Worm (Caenorhabditis elegans) whole organism, L2 larva: Measurements from ENCODE around the gene phdh-1.
A peak's percentile ranks its signal among the peaks of the same experiment; 100 is the strongest.

ENCODE experiments used
- C34F6.9 ChIP-seq: fragments of 150-350 bp; optimal IDR thresholded peaks from 2 replicates; lab custom pipeline; 2014; ENCODE audit warnings: missing biosample characterization, missing genetic modification characterization
- R02D3.7 ChIP-seq: fragments of 150-350 bp; optimal IDR thresholded peaks from 2 replicates; lab custom pipeline; 2014; ENCODE audit warnings: missing biosample characterization, missing genetic modification characterization
- Y55F3AM.14 ChIP-seq: fragments of 200-800 bp; sonication (Bioruptor generic); optimal IDR thresholded peaks from 2 replicates; lab custom pipeline; 2018; ENCODE audit warnings: mild to moderate bottlenecking, missing genetic modification characterization, missing compliant biosample characterization
- ZK546.5 ChIP-seq: sonication (generic microtip); optimal IDR thresholded peaks from 2 replicates; lab custom pipeline; 2017; ENCODE audit warnings: missing biosample characterization, missing genetic modification characterization
- alr-1 ChIP-seq: fragments of 150-350 bp; optimal IDR thresholded peaks from 2 replicates; lab custom pipeline; 2014; ENCODE audit warnings: missing biosample characterization, missing genetic modification characterization
- ama-1 ChIP-seq: fragments of 150-350 bp; optimal IDR thresholded peaks from 2 replicates; lab custom pipeline; 2018; ENCODE audit warnings: inconsistent platforms
- blmp-1 ChIP-seq: sonication (generic microtip); optimal IDR thresholded peaks from 2 replicates; lab custom pipeline; 2017; ENCODE audit warnings: missing genetic modification characterization, mild to moderate bottlenecking, missing compliant biosample characterization, antibody characterized with exemption, moderate library complexity; ENCODE audit not compliant: insufficient read depth
- ceh-16 ChIP-seq: fragments of 150-350 bp; optimal IDR thresholded peaks from 2 replicates; lab custom pipeline; 2014; ENCODE audit warnings: missing biosample characterization, missing genetic modification characterization
- ceh-82 ChIP-seq: fragments of 150-350 bp; optimal IDR thresholded peaks from 2 replicates; lab custom pipeline; 2014; ENCODE audit warnings: missing biosample characterization, missing genetic modification characterization
- crh-2 ChIP-seq: sonication (generic microtip); optimal IDR thresholded peaks from 2 replicates; lab custom pipeline; 2017; ENCODE audit warnings: missing biosample characterization, missing genetic modification characterization
- dmd-4 ChIP-seq: sonication (generic microtip); optimal IDR thresholded peaks from 2 replicates; lab custom pipeline; 2017; ENCODE audit warnings: missing biosample characterization, missing genetic modification characterization
- egl-27 ChIP-seq: sonication (generic microtip); optimal IDR thresholded peaks from 3 replicates; lab custom pipeline; 2017; ENCODE audit warnings: missing biosample characterization, missing genetic modification reagents, missing genetic modification characterization
- elt-1 ChIP-seq: fragments of 150-350 bp; optimal IDR thresholded peaks from 2 replicates; lab custom pipeline; 2014; ENCODE audit warnings: missing biosample characterization, missing genetic modification characterization
- elt-3 ChIP-seq: sonication (generic microtip); optimal IDR thresholded peaks from 2 replicates; lab custom pipeline; 2017; ENCODE audit warnings: missing biosample characterization, missing genetic modification characterization
- fos-1 ChIP-seq: fragments of 150-350 bp; optimal IDR thresholded peaks from 2 replicates; lab custom pipeline; 2014; ENCODE audit warnings: missing biosample characterization, missing genetic modification characterization
- gmeb-1 ChIP-seq: fragments of 150-350 bp; optimal IDR thresholded peaks from 2 replicates; lab custom pipeline; 2014; ENCODE audit warnings: missing biosample characterization, missing genetic modification characterization
- lin-11 ChIP-seq: fragments of 150-350 bp; sonication (generic microtip); optimal IDR thresholded peaks from 2 replicates; lab custom pipeline; 2014; ENCODE audit warnings: missing biosample characterization, missing genetic modification characterization, inconsistent platforms, mixed read lengths
- lin-13 ChIP-seq: fragments of 150-350 bp; optimal IDR thresholded peaks from 2 replicates; lab custom pipeline; 2014; ENCODE audit warnings: missing biosample characterization, missing genetic modification reagents, missing genetic modification characterization
- lin-39 ChIP-seq: fragments of 150-350 bp; optimal IDR thresholded peaks from 2 replicates; lab custom pipeline; 2014; ENCODE audit warnings: missing biosample characterization, missing genetic modification reagents, missing genetic modification characterization
- lsy-2 ChIP-seq, 2 experiments: fragments of 150-350 bp in 1 of 2; sonication (generic microtip) in 1 of 2; optimal IDR thresholded peaks; 2 replicates each; lab custom pipeline; 2014 to 2017; ENCODE audit warnings: missing biosample characterization in 2 of 2, missing genetic modification characterization in 2 of 2
- mab-5 ChIP-seq: fragments of 150-350 bp; optimal IDR thresholded peaks from 2 replicates; lab custom pipeline; 2014; ENCODE audit warnings: missing biosample characterization, missing genetic modification characterization
- mbf-1 ChIP-seq: sonication (generic microtip); optimal IDR thresholded peaks from 2 replicates; lab custom pipeline; 2017; ENCODE audit warnings: missing biosample characterization, missing genetic modification characterization
- nhr-10 ChIP-seq: sonication (generic microtip); optimal IDR thresholded peaks from 2 replicates; lab custom pipeline; 2017; ENCODE audit warnings: missing biosample characterization, missing genetic modification characterization
- nhr-12 ChIP-seq: fragments of 150-350 bp; optimal IDR thresholded peaks from 2 replicates; lab custom pipeline; 2014; ENCODE audit warnings: missing biosample characterization, missing genetic modification characterization
- nhr-129 ChIP-seq: fragments of 150-350 bp; optimal IDR thresholded peaks from 2 replicates; lab custom pipeline; 2014; ENCODE audit warnings: missing biosample characterization, missing genetic modification characterization
- nhr-21 ChIP-seq: fragments of 150-350 bp; optimal IDR thresholded peaks from 2 replicates; lab custom pipeline; 2014; ENCODE audit warnings: missing biosample characterization, missing genetic modification characterization
- nhr-237 ChIP-seq: fragments of 150-350 bp; optimal IDR thresholded peaks from 2 replicates; lab custom pipeline; 2014; ENCODE audit warnings: missing biosample characterization, missing genetic modification characterization
- nhr-25 ChIP-seq: fragments of 150-350 bp; sonication (generic microtip); optimal IDR thresholded peaks from 3 replicates; lab custom pipeline; 2014; ENCODE audit warnings: missing biosample characterization, missing genetic modification characterization
- nhr-6 ChIP-seq: fragments of 150-350 bp; optimal IDR thresholded peaks from 2 replicates; lab custom pipeline; 2014; ENCODE audit warnings: missing biosample characterization, missing genetic modification characterization
- nhr-77 ChIP-seq: fragments of 150-350 bp; optimal IDR thresholded peaks from 2 replicates; lab custom pipeline; 2014; ENCODE audit warnings: missing biosample characterization, missing genetic modification characterization
- sem-4 ChIP-seq: fragments of 150-350 bp; optimal IDR thresholded peaks from 2 replicates; lab custom pipeline; 2014; ENCODE audit warnings: missing biosample characterization, missing genetic modification reagents, missing genetic modification characterization
- skn-1 ChIP-seq: sonication (generic microtip); optimal IDR thresholded peaks from 2 replicates; lab custom pipeline; 2017; ENCODE audit warnings: missing biosample characterization, missing genetic modification characterization
- sma-3 ChIP-seq: sonication (generic microtip); optimal IDR thresholded peaks from 2 replicates; lab custom pipeline; 2016; ENCODE audit warnings: missing genetic modification reagents, missing genetic modification characterization, missing compliant biosample characterization
- sma-9 ChIP-seq, 2 experiments: fragments of 150-350 bp in 1 of 2; sonication (generic microtip) in 1 of 2; optimal IDR thresholded peaks; 2 replicates each; lab custom pipeline; 2014 to 2016; ENCODE audit warnings: missing genetic modification characterization in 2 of 2, mild to moderate bottlenecking in 1 of 2, missing biosample characterization in 1 of 2, missing compliant biosample characterization in 1 of 2, missing genetic modification reagents in 1 of 2, moderate library complexity in 1 of 2
- snpc-4 ChIP-seq: fragments of 150-350 bp; optimal IDR thresholded peaks from 2 replicates; lab custom pipeline; 2014; ENCODE audit warnings: missing biosample characterization, missing genetic modification characterization
- unc-39 ChIP-seq: fragments of 150-350 bp; optimal IDR thresholded peaks from 2 replicates; lab custom pipeline; 2014; ENCODE audit warnings: missing biosample characterization, missing genetic modification characterization
- unc-55 ChIP-seq: fragments of 150-350 bp; sonication (generic microtip); optimal IDR thresholded peaks from 3 replicates; lab custom pipeline; 2014; ENCODE audit warnings: missing biosample characterization, missing genetic modification reagents, missing genetic modification characterization
- unc-62 ChIP-seq: fragments of 150-350 bp; optimal IDR thresholded peaks from 2 replicates; lab custom pipeline; 2014; ENCODE audit warnings: missing biosample characterization, missing genetic modification reagents, missing genetic modification characterization
- ztf-11 ChIP-seq: sonication (generic microtip); optimal IDR thresholded peaks from 2 replicates; lab custom pipeline; 2017; ENCODE audit warnings: missing biosample characterization, missing genetic modification characterization
- ztf-4 ChIP-seq: fragments of 150-350 bp; optimal IDR thresholded peaks from 2 replicates; lab custom pipeline; 2014; ENCODE audit warnings: missing biosample characterization, missing genetic modification characterization

Gene phdh-1

ce11 chrII:13678555-13679119, 40.4 kb upstream of the phdh-1 start:
- TF ChIP-seq ZK546.5 (tag; lab: Kevin White, UChicago) (no peak), R02D3.7 (tag; lab: Kevin White, UChicago) (no peak), crh-2 (tag; lab: Kevin White, UChicago) (peak; percentile 23), Y55F3AM.14 (GFP tag; lab: Kevin White, UChicago) (peak; percentile 47), fos-1 (tag; lab: Kevin White, UChicago) (peak; percentile 9), nhr-21 (tag; lab: Kevin White, UChicago) (peak; percentile 87), ceh-16 (tag; lab: Kevin White, UChicago) (no peak), lsy-2 (tag; optimal IDR thresholded peaks at IDR 0.05; lab: Kevin White, UChicago) (peak in 1 of 2 experiments; percentile 12), sma-9 (GFP tag; optimal IDR thresholded peaks at IDR 0.05; lab: Kevin White, UChicago) (peak; percentile 65), sma-9 (tag; optimal IDR thresholded peaks at IDR 0.05; lab: Kevin White, UChicago) (peak; percentile 44), nhr-77 (tag; lab: Kevin White, UChicago) (no peak), blmp-1 (tag; lab: Kevin White, UChicago) (peak; percentile 52), nhr-129 (tag; lab: Kevin White, UChicago) (peak; percentile 26), nhr-25 (tag; lab: Kevin White, UChicago) (peak; percentile 75), mbf-1 (tag; lab: Kevin White, UChicago) (no peak), lin-11 (tag; lab: Kevin White, UChicago) (no peak), egl-27 (tag; lab: Kevin White, UChicago) (peak; percentile 16), sem-4 (tag; lab: Kevin White, UChicago) (no peak), sma-3 (GFP tag; lab: Kevin White, UChicago) (peak; percentile 85)

DNA sequence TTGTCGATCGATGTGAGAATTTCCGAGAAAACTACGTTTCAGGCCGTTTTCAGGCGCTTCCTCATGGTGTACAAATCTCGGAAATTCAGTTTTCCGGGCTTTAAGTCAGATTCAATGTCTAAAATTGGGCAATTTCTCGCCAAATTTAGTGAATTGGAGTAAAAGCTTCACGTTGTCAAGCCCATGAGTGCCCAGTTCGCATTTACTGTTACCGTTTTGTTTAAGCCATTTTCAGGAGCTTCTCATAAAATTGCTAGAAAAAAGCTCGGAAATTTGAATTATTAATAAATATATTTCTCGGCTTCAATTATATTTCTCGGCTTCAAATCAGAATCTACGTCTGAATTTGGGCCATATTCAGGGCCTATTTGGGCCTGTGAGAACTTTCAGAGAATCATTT, 39.6 kb upstream of the phdh-1 start:
- TF ChIP-seq ztf-11 (tag; lab: Kevin White, UChicago) = no peak
- TF ChIP-seq nhr-237 (tag; lab: Kevin White, UChicago) = no peak
- no peak for TF ChIP-seq unc-55 (GFP tag; lab: Kevin White, UChicago)
- no peak for TF ChIP-seq nhr-12 (tag; lab: Kevin White, UChicago)
- no peak for TF ChIP-seq elt-1 (tag; lab: Kevin White, UChicago)
- TF ChIP-seq elt-3 (tag; lab: Kevin White, UChicago) = no peak
- TF ChIP-seq lin-39 = no peak
- TF ChIP-seq mab-5 (tag; lab: Kevin White, UChicago) = no peak
- TF ChIP-seq nhr-10 (tag; lab: Kevin White, UChicago) = no peak

DNA sequence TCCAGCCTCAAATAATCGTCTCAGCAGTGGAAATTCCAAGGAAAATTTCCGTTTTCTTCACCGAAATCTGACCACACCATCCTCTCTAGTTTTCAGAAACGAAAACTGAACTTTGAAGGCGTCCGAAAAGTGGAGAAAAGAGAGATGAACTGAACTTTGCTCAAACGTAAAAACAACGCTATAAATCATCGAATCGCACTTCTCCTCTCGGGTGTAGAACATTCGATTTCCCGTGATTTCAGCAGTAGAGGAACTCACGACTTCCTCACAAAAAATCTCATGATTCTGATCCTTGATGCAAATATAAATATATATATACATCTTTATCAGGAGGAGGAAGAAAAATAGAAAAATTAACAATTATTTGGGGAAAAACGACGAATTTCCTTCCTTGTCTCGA, 36.9 kb upstream of the phdh-1 start:
- TF ChIP-seq snpc-4 (tag; lab: Kevin White, UChicago) (no peak), unc-39 (tag; lab: Kevin White, UChicago) (no peak), sma-9 (GFP tag; optimal IDR thresholded peaks at IDR 0.05; lab: Kevin White, UChicago) (peak; percentile 22), sma-9 (tag; optimal IDR thresholded peaks at IDR 0.05; lab: Kevin White, UChicago) (no peak), lin-39 (no peak), dmd-4 (no peak), C34F6.9 (tag; lab: Kevin White, UChicago) (no peak), lin-13 (no peak), unc-55 (GFP tag; lab: Kevin White, UChicago) (no peak), egl-27 (tag; lab: Kevin White, UChicago) (no peak), nhr-25 (tag; lab: Kevin White, UChicago) (no peak), elt-3 (tag; lab: Kevin White, UChicago) (no peak), ama-1 (lab: Kevin White, UChicago) (no peak), sma-3 (GFP tag; lab: Kevin White, UChicago) (no peak), ztf-4 (no peak), lin-11 (tag; lab: Kevin White, UChicago) (no peak), sem-4 (tag; lab: Kevin White, UChicago) (no peak), ceh-82 (no peak), skn-1 (tag; lab: Kevin White, UChicago) (no peak), gmeb-1 (tag; lab: Kevin White, UChicago) (no peak), mab-5 (tag; lab: Kevin White, UChicago) (peak; percentile 52), unc-62 (no peak), alr-1 (no peak), ceh-16 (tag; lab: Kevin White, UChicago) (no peak), nhr-21 (tag; lab: Kevin White, UChicago) (peak; percentile 44), R02D3.7 (tag; lab: Kevin White, UChicago) (no peak), nhr-77 (tag; lab: Kevin White, UChicago) (no peak), nhr-6 (tag; lab: Kevin White, UChicago) (no peak)
- TF ChIP-seq, all 48 proteins: peak for 3
